Worm (Caenorhabditis elegans): ENCODE measurements around the gene mrp-7.

Gene mrp-7

DNA sequence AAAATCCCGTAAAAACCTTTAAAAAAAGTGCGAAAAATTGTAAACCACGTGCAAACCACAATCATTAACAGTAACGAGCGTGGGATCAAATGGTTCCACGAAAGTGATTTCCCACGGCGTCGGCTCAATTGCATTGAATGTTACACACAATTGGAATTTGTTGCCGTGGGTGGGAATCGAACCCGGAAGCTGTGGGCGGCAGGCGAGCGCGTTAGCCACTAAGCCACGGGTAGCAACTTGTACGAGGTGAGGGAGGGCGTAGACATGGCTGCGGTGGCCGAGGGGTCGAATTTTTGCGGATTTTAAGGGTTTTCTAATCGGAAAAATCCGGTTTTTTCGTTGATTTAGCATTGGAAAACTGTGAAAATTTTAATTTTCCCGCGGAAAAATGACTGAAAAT is 31.6 kb upstream of the mrp-7 start (continued):
- TF ChIP-seq nhr-120 (GFP tag; IDR thresholded peaks at IDR 0.05) (peak; percentile 91; the same call in 1 of the 2 replicates), aptf-2 (GFP tag; conservative IDR thresholded peaks at IDR 0.05) (peak; percentile 51; the same call in 1 of the 2 replicates), Y79H2A.3 (GFP tag; conservative IDR thresholded peaks at IDR 0.05) (no peak), F22D6.2 (tag; optimal IDR thresholded peaks at IDR 0.05) (peak; percentile 78), snpc-1.1 (tag; optimal IDR thresholded peaks at IDR 0.05; ENCODE audit: insufficient read depth) (peak; percentile 67), cebp-1 (GFP tag; IDR thresholded peaks at IDR 0.05) (peak; percentile 59; the same call in 1 of the 2 replicates), cebp-1 (tag; optimal IDR thresholded peaks at IDR 0.05) (peak; percentile 84), Y53G8AR.9 (GFP tag; conservative IDR thresholded peaks at IDR 0.05) (peak; percentile 94), Y67H2A.10 (GFP tag; conservative IDR thresholded peaks at IDR 0.05) (peak; percentile 53; the same call in 1 of the 2 replicates), ceh-58 (GFP tag; IDR thresholded peaks at IDR 0.05) (peak; percentile 90; the same call in 1 of the 2 replicates), bed-1 (GFP tag; IDR thresholded peaks at IDR 0.05) (peak; percentile 88; the same call in 1 of the 2 replicates), snpc-4 (GFP tag; optimal IDR thresholded peaks at IDR 0.05) (peak; percentile 80), snpc-4 (tag; optimal IDR thresholded peaks at IDR 0.05) (peak; percentile 34 to 93 (median 83)), sea-2 (GFP tag; IDR thresholded peaks at IDR 0.05) (peak; percentile 73), hmg-20 (GFP tag; IDR thresholded peaks at IDR 0.05) (peak; percentile 89), F57A8.1 (GFP tag; optimal IDR thresholded peaks at IDR 0.05) (no peak), ccch-3 (GFP tag; optimal IDR thresholded peaks at IDR 0.05) (no peak), akir-1 (GFP tag; optimal IDR thresholded peaks at IDR 0.05) (no peak), ekl-4 (GFP tag; IDR thresholded peaks at IDR 0.05) (no peak; the same call in 1 of the 2 replicates), lag-1 (GFP tag; IDR thresholded peaks at IDR 0.05) (peak; percentile 89), hlh-12 (tag; optimal IDR thresholded peaks at IDR 0.05) (no peak), hmg-1.2 (GFP tag; IDR thresholded peaks at IDR 0.05) (peak; percentile 82), let-607 (tag; optimal IDR thresholded peaks at IDR 0.05) (peak; percentile 72 to 74), ztf-18 (tag; optimal IDR thresholded peaks at IDR 0.05) (peak; percentile 83), F37B4.10 (GFP tag; IDR thresholded peaks at IDR 0.05) (peak; percentile 92; the same call in 1 of the 2 replicates), B0019.2 (GFP tag; conservative IDR thresholded peaks at IDR 0.05) (no peak; the same call in 1 of the 2 replicates), nhr-27 (tag; optimal IDR thresholded peaks at IDR 0.05) (peak; percentile 89), chd-7 (tag; optimal IDR thresholded peaks at IDR 0.05) (peak; percentile 93), tlf-1 (GFP tag; optimal IDR thresholded peaks at IDR 0.05) (no peak), lin-35 (GFP tag; optimal IDR thresholded peaks at IDR 0.05) (peak in 1 of 3 experiments; percentile 74), ztf-3 (GFP tag; optimal IDR thresholded peaks at IDR 0.05) (peak; percentile 49), zim-3 (tag; optimal IDR thresholded peaks at IDR 0.05) (peak; percentile 86), ztf-25 (GFP tag; IDR thresholded peaks at IDR 0.05) (peak; percentile 89), pbrm-1 (GFP tag; IDR thresholded peaks at IDR 0.05) (peak; percentile 95), nhr-90 (tag; optimal IDR thresholded peaks at IDR 0.05) (peak; percentile 96), zfh-2 (GFP tag; conservative IDR thresholded peaks at IDR 0.05) (peak; percentile 94), lsl-1 (GFP tag; optimal IDR thresholded peaks at IDR 0.05) (peak; percentile 77), hlh-26 (GFP tag; conservative IDR thresholded peaks at IDR 0.05) (no peak), nfyb-1 (GFP tag; IDR thresholded peaks at IDR 0.05) (peak; percentile 96), unc-62 (GFP tag; optimal IDR thresholded peaks at IDR 0.05) (no peak), hrde-1 (tag; optimal IDR thresholded peaks at IDR 0.05; ENCODE audit: borderline replicate concordance) (peak; percentile 95), attf-5 (GFP tag; optimal IDR thresholded peaks at IDR 0.05) (peak; percentile 76), K11D2.4 (GFP tag; IDR thresholded peaks at IDR 0.05) (peak; percentile 83), ztf-22 (GFP tag; optimal IDR thresholded peaks at IDR 0.05) (peak; percentile 72), lir-1 (GFP tag; conservative IDR thresholded peaks at IDR 0.05) (0 out of 2 replicates have a peak, but pooled peaks have one; percentile 43), C17E4.6 (GFP tag; IDR thresholded peaks at IDR 0.05) (peak; percentile 79; the same call in 1 of the 2 replicates)
